Fruit fly (Drosophila melanogaster): ENCODE data around the gene CG7091.

DNA sequence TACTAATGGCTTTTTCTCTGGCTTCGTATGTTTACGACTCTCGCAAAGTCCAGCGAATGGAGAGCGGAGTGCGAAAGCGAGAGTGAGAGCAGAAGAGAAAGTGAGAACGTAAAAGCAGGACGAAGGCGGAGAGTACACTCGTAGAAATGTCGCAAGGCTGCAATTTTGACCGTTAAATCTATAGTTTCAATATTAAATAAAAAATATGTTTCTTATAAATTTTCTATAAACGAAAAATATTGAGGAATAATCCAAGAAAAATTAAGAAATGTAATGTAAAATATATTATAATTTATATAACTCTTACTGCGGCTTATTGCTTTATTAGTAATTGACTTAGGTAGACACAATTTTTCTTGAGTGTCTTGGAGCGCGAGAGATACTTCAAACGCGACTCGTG, 3.4 kb upstream of the CG7091 start:
- no peak for TF ChIP-seq CG11696 (GFP tag; IDR thresholded peaks at IDR 0.05)
- TF ChIP-seq pho (GFP tag; optimal IDR thresholded peaks at IDR 0.05): no peak
- no peak for TF ChIP-seq Lpt (GFP tag; optimal IDR thresholded peaks at IDR 0.05)
- no peak for TF ChIP-seq Fer3 (tag; optimal IDR thresholded peaks at IDR 0.05)
- no peak for TF ChIP-seq CG3065 (GFP tag; optimal IDR thresholded peaks at IDR 0.05)
- no peak for TF ChIP-seq nerfin-2 (GFP tag; IDR thresholded peaks at IDR 0.05; ENCODE audit: partially characterized antibody)
- TF ChIP-seq Rx (GFP tag; IDR thresholded peaks at IDR 0.05): no peak
- no peak for TF ChIP-seq disco-r (GFP tag; optimal IDR thresholded peaks at IDR 0.05)
- no peak for TF ChIP-seq CG33557 (GFP tag; optimal IDR thresholded peaks at IDR 0.05)
- TF ChIP-seq nerfin-1 (tag; optimal IDR thresholded peaks at IDR 0.05): no peak
- no peak for TF ChIP-seq Ada2b (GFP tag; IDR thresholded peaks at IDR 0.05)
- no peak for TF ChIP-seq CG11398 (GFP tag; optimal IDR thresholded peaks at IDR 0.05)
